Worm (Caenorhabditis elegans) whole organism, L4 larva: Measurements from ENCODE around the gene nyn-3.

ENCODE experiments used
- ama-1 ChIP-seq: fragments of 150-350 bp; optimal IDR thresholded peaks from 2 replicates; lab custom pipeline; 2014; ENCODE audit warnings: inconsistent platforms, mixed read lengths
- daf-12 ChIP-seq: fragments of 150-350 bp; optimal IDR thresholded peaks from 2 replicates; lab custom pipeline; 2014; ENCODE audit warnings: missing biosample characterization, missing genetic modification reagents, missing genetic modification characterization
- mdl-1 ChIP-seq, 2 experiments: fragments of 150-350 bp in 1 of 2; sonication (generic microtip) in 1 of 2; optimal IDR thresholded peaks; 2 replicates each; lab custom pipeline; 2014 to 2017; ENCODE audit warnings: missing biosample characterization in 2 of 2, missing genetic modification characterization in 2 of 2
- nhr-6 ChIP-seq: fragments of 150-350 bp; optimal IDR thresholded peaks from 2 replicates; lab custom pipeline; 2014; ENCODE audit warnings: missing biosample characterization, missing genetic modification characterization
- nhr-77 ChIP-seq: fragments of 150-350 bp; optimal IDR thresholded peaks from 2 replicates; lab custom pipeline; 2014; ENCODE audit warnings: missing biosample characterization, missing genetic modification characterization
- snpc-4 ChIP-seq: fragments of 150-350 bp; optimal IDR thresholded peaks from 2 replicates; lab custom pipeline; 2014; ENCODE audit warnings: missing biosample characterization, missing genetic modification characterization
- spr-3 ChIP-seq: fragments of 200-800 bp; sonication (Bioruptor generic); optimal IDR thresholded peaks from 2 replicates; lab custom pipeline; 2018; ENCODE audit warnings: mild to moderate bottlenecking, missing genetic modification characterization, missing compliant biosample characterization
- unc-62 ChIP-seq, 3 experiments: fragments of 150-350 bp in 1 of 3; sonication (generic microtip); optimal IDR thresholded peaks in 2 of 3; peaks in 1 of 3; 1 replicate in 1 of 3; 2 replicates in 2 of 3; lab custom pipeline; 2014 to 2017; ENCODE audit warnings: missing biosample characterization in 3 of 3, missing genetic modification characterization in 3 of 3, missing genetic modification reagents in 3 of 3, missing genotype in 1 of 3
- zag-1 ChIP-seq: fragments of 150-350 bp; optimal IDR thresholded peaks from 2 replicates; lab custom pipeline; 2014; ENCODE audit warnings: missing biosample characterization, missing genetic modification characterization
- zfp-3 ChIP-seq: fragments of 200-800 bp; sonication (Bioruptor generic); conservative IDR thresholded peaks from 2 replicates; pipeline ENCODE4 v1.3.6; 2022; ENCODE audit warnings: missing genetic modification reagents, missing genetic modification characterization, missing compliant biosample characterization
- ztf-11 ChIP-seq: fragments of 150-350 bp; optimal IDR thresholded peaks from 2 replicates; lab custom pipeline; 2014; ENCODE audit warnings: missing biosample characterization, missing genetic modification characterization

DNA sequence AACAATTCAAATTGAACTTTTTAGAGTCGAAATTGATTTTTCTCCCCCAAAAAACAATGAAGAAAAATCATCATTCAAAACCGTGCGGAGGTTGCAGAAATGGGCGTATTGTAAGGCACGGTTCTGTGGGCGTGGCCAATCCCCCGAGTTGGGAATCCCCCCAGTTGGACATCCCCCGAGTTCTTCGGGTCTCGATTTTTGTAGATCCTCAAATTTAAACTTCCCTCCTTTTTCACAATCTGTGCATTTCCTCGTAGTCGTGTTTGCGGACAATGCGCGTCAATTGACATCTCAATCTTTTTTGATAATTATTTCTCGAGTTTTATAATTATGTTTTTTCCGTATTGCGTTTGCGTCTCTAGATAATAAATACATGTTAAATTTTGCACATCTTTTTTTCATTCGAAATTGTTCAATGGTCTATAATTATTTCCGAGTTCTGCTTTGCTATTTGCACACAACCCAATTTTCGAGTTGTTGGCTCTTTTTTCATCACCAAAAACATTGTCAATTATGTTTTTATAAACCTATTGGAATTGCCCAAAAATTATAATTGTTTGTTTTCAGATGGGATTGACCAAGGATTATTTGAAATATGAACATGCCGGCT lies 22.5 kb downstream of the nyn-3 start, which contains the start of gene F13H8.2:
- TF ChIP-seq ztf-11 (tag; lab: Kevin White, UChicago): no peak
- no peak for TF ChIP-seq spr-3 (GFP tag; lab: Kevin White, UChicago)
- no peak for TF ChIP-seq zag-1 (tag; lab: Kevin White, UChicago)
- no peak for TF ChIP-seq snpc-4
- TF ChIP-seq zfp-3 (GFP tag; lab: Robert Waterston, UW): 0 out of 2 replicates have a peak, but pooled peaks have one; percentile 17
- TF ChIP-seq nhr-77 (tag; lab: Kevin White, UChicago): peak; percentile 28
- TF ChIP-seq ama-1: no peak
- peak in 1 of 2 experiments; percentile 37 for TF ChIP-seq unc-62 (GFP tag; optimal IDR thresholded peaks at IDR 0.05 in 1 of 2; lab: Kevin White, UChicago)
- TF ChIP-seq unc-62 (tag; optimal IDR thresholded peaks at IDR 0.05; lab: Kevin White, UChicago): no peak
- TF ChIP-seq mdl-1 (tag; optimal IDR thresholded peaks at IDR 0.05; lab: Kevin White, UChicago): peak in 1 of 2 experiments; percentile 52
- TF ChIP-seq daf-12: no peak
- TF ChIP-seq nhr-6 (tag; lab: Kevin White, UChicago): peak; percentile 36
